Worm (Caenorhabditis elegans): ENCODE results near the gene Y75B8A.37.

ce11 chrIII:12270391-12270790 lies 44.9 kb upstream of the Y75B8A.37 start:
- no peak for TF ChIP-seq tra-4 (tag; optimal IDR thresholded peaks at IDR 0.05)
- no peak for TF ChIP-seq ama-1 (optimal IDR thresholded peaks at IDR 0.05)
